Fruit fly (Drosophila melanogaster) whole organism, larva: ENCODE results near the gene Sgs1.
A peak's percentile ranks its signal among the peaks of the same experiment; 100 is the strongest.

Experiments used
- noc ChIP-seq: fragments of 200-800 bp; sonication (Bioruptor generic); optimal IDR thresholded peaks from 3 replicates; lab custom pipeline; 2019; ENCODE audit warnings: missing biosample characterization, mild to moderate bottlenecking, missing genetic modification characterization, moderate library complexity

Gene Sgs1

dm6 chr2L:4971329-4971798, 34.2 kb downstream of the Sgs1 start, which contains the start of gene CG14043:
Gene CG14043, plus strand, starts transcription at chr2L:4971702.
- no peak for TF ChIP-seq noc (tag; lab: Kevin White, UChicago)

- TF ChIP-seq noc (tag; lab: Kevin White, UChicago), result no peak
These were observed 36.7 kb downstream of the Sgs1 start, which contains the start of gene mRpL28 for dm6 chr2L:4973731-4974415. Gene mRpL28, plus strand, starts transcription at chr2L:4973976.

- peak; percentile 87 for TF ChIP-seq noc (tag; lab: Kevin White, UChicago)
These were observed 39.9 kb downstream of the Sgs1 start, which contains the start of the genes Gmd and CG3792 for dm6 chr2L:4976988-4977551. Gene Gmd, minus strand, starts transcription at chr2L:4977023. Gene CG3792, plus strand, starts transcription at chr2L:4977312.

- no peak for TF ChIP-seq noc (tag; lab: Kevin White, UChicago)
These were observed 41.9 kb downstream of the Sgs1 start, which contains the start of gene CG8891 for dm6 chr2L:4979138-4979537. Gene CG8891, minus strand, starts transcription at chr2L:4979379.

dm6 chr2L:4981278-4981966, 44.2 kb downstream of the Sgs1 start, which contains the start of the genes CG8892 and CG34126:
Gene CG8892, minus strand, starts transcription at chr2L:4981592.
Gene CG34126, plus strand, starts transcription at chr2L:4981614.
- peak; percentile 98 for TF ChIP-seq noc (tag; lab: Kevin White, UChicago)

- TF ChIP-seq noc (tag; lab: Kevin White, UChicago), result no peak
These were observed 45.0 kb downstream of the Sgs1 start for dm6 chr2L:4982098-4982646.
